Fruit fly (Drosophila melanogaster) whole organism, adult: ENCODE measurements around the gene DEF8.

Experiments
- CG11617 ChIP-seq: fragments of 200-800 bp; sonication (Bioruptor generic); optimal IDR thresholded peaks from 2 replicates; lab custom pipeline; 2017; ENCODE audit warnings: mild to moderate bottlenecking, missing biosample characterization, missing genetic modification reagents, missing genetic modification characterization
- CG14711 ChIP-seq: fragments of 200-800 bp; sonication (Bioruptor generic); optimal IDR thresholded peaks from 2 replicates; lab custom pipeline; 2018; ENCODE audit warnings: missing biosample characterization, mild to moderate bottlenecking, missing genetic modification characterization, moderate library complexity
- CG1620 ChIP-seq: fragments of 200-800 bp; sonication (Bioruptor generic); optimal IDR thresholded peaks from 2 replicates; lab custom pipeline; 2016; ENCODE audit warnings: missing biosample characterization, missing genetic modification characterization
- CG33017 ChIP-seq: fragments of 200-800 bp; sonication (Bioruptor generic); optimal IDR thresholded peaks from 2 replicates; lab custom pipeline; 2018; ENCODE audit warnings: missing biosample characterization, mild to moderate bottlenecking, missing genetic modification characterization, moderate library complexity
- Crg-1 ChIP-seq: fragments of 200-800 bp; sonication (Bioruptor generic); optimal IDR thresholded peaks from 2 replicates; lab custom pipeline; 2016; ENCODE audit warnings: missing biosample characterization, missing genetic modification characterization
- Hr96 ChIP-seq: fragments of 200-800 bp; sonication (Bioruptor generic); optimal IDR thresholded peaks from 2 replicates; lab custom pipeline; 2016; ENCODE audit warnings: missing biosample characterization, missing genetic modification characterization
- Mnt ChIP-seq: fragments of 200-800 bp; sonication (Bioruptor generic); optimal IDR thresholded peaks from 2 replicates; lab custom pipeline; 2016; ENCODE audit warnings: missing biosample characterization, mild to moderate bottlenecking, missing genetic modification characterization
- cic ChIP-seq: fragments of 200-800 bp; sonication (Bioruptor generic); optimal IDR thresholded peaks from 2 replicates; lab custom pipeline; 2017; ENCODE audit warnings: missing biosample characterization, mild to moderate bottlenecking, missing genetic modification characterization, moderate library complexity
- kay ChIP-seq: fragments of 200-800 bp; sonication (Bioruptor generic); peaks from one replicate; lab custom pipeline; 2016; ENCODE audit warnings: missing biosample characterization, missing genetic modification characterization, borderline replicate concordance
- tj ChIP-seq: fragments of 200-800 bp; sonication (Bioruptor generic); optimal IDR thresholded peaks from 3 replicates; lab custom pipeline; 2017; ENCODE audit warnings: missing biosample characterization, mild to moderate bottlenecking, missing genetic modification characterization, moderate library complexity
- toe ChIP-seq: fragments of 200-800 bp; sonication (Bioruptor generic); optimal IDR thresholded peaks from 2 replicates; lab custom pipeline; 2016; ENCODE audit warnings: missing biosample characterization, missing genetic modification characterization

DNA sequence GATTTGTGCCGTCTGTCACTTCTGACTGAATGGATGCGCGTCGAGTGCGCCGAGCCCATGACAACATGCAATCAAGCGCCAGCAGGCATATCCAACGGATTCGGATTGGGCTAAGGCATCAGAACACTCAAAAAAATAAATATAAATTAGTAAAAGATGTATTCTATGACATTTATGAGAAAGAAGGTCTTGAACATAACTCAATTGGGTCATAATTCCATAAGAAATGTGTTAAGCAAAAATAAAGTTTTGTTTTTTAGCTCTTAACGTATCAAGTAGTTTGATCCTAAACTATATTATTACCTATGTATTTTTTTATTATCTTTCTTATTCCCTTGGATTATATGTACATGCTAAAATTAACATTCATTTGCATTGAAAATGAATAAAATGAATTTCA lies 18.4 kb upstream of the DEF8 start:
- TF ChIP-seq kay (GFP tag; lab: Kevin White, UChicago) = no peak
- no peak for TF ChIP-seq Hr96 (GFP tag; lab: Kevin White, UChicago)
- no peak for TF ChIP-seq CG11617 (GFP tag; lab: Kevin White, UChicago)
- TF ChIP-seq cic (GFP tag; lab: Kevin White, UChicago) = no peak
- TF ChIP-seq tj = no peak
- no peak for TF ChIP-seq CG14711
- TF ChIP-seq CG1620 (GFP tag; lab: Kevin White, UChicago) = no peak
- TF ChIP-seq toe (GFP tag; lab: Kevin White, UChicago) = no peak
- no peak for TF ChIP-seq Mnt (GFP tag; lab: Kevin White, UChicago)
- TF ChIP-seq Crg-1 (GFP tag; lab: Kevin White, UChicago) = no peak
- no peak for TF ChIP-seq CG33017
